Worm (Caenorhabditis elegans) whole organism, mixed stage, embryonic: ENCODE measurements around the gene trpp-9.

Experiments
- M03D4.4 ChIP-seq: sonication (generic microtip); optimal IDR thresholded peaks from 2 replicates; lab custom pipeline; 2017; ENCODE audit warnings: mild to moderate bottlenecking, missing genetic modification characterization, missing compliant biosample characterization
- bed-3 ChIP-seq: fragments of 200-800 bp; sonication (Bioruptor generic); optimal IDR thresholded peaks from 3 replicates; lab custom pipeline; 2018; ENCODE audit warnings: mild to moderate bottlenecking, missing genetic modification characterization, moderate library complexity, missing compliant biosample characterization
- blmp-1 ChIP-seq: fragments of 150-350 bp; optimal IDR thresholded peaks from 2 replicates; lab custom pipeline; 2014; ENCODE audit warnings: missing biosample characterization, missing genetic modification characterization
- ceh-39 ChIP-seq: fragments of 150-350 bp; optimal IDR thresholded peaks from 2 replicates; lab custom pipeline; 2014; ENCODE audit warnings: missing biosample characterization, missing genetic modification characterization
- ceh-43 ChIP-seq: fragments of 200-800 bp; sonication (Bioruptor generic); optimal IDR thresholded peaks from 2 replicates; lab custom pipeline; 2018; ENCODE audit warnings: mild to moderate bottlenecking, missing genetic modification characterization, moderate library complexity, missing compliant biosample characterization
- ceh-83 ChIP-seq: fragments of 200-800 bp; sonication (Bioruptor generic); optimal IDR thresholded peaks from 2 replicates; lab custom pipeline; 2018; ENCODE audit warnings: mild to moderate bottlenecking, missing genetic modification characterization, missing compliant biosample characterization
- ces-1 ChIP-seq: fragments of 150-350 bp; optimal IDR thresholded peaks from 2 replicates; lab custom pipeline; 2014; ENCODE audit warnings: missing biosample characterization, missing genetic modification reagents, missing genetic modification characterization
- cnd-1 ChIP-seq: fragments of 200-800 bp; sonication (Bioruptor generic); optimal IDR thresholded peaks from 2 replicates; lab custom pipeline; 2018; ENCODE audit warnings: mild to moderate bottlenecking, missing genetic modification characterization, missing compliant biosample characterization
- drap-1 ChIP-seq: fragments of 200-800 bp; sonication (Bioruptor generic); optimal IDR thresholded peaks from 3 replicates; lab custom pipeline; 2018; ENCODE audit warnings: mild to moderate bottlenecking, missing genetic modification characterization, missing compliant biosample characterization
- elt-1 ChIP-seq: sonication (generic microtip); optimal IDR thresholded peaks from 2 replicates; lab custom pipeline; 2017; ENCODE audit warnings: missing genetic modification characterization, mild to moderate bottlenecking, missing compliant biosample characterization, antibody characterized with exemption, moderate library complexity, borderline replicate concordance; ENCODE audit not compliant: insufficient read depth
- elt-3 ChIP-seq: fragments of 150-350 bp; optimal IDR thresholded peaks from 2 replicates; lab custom pipeline; 2014; ENCODE audit warnings: missing biosample characterization, missing genetic modification characterization
- flh-1 ChIP-seq: fragments of 200-800 bp; sonication (Bioruptor generic); optimal IDR thresholded peaks from 2 replicates; lab custom pipeline; 2018; ENCODE audit warnings: mild to moderate bottlenecking, missing genetic modification characterization, moderate library complexity, missing compliant biosample characterization
- ham-2 ChIP-seq: fragments of 200-800 bp; sonication (Bioruptor generic); optimal IDR thresholded peaks from 2 replicates; lab custom pipeline; 2018; ENCODE audit warnings: mild to moderate bottlenecking, missing genetic modification characterization, missing compliant biosample characterization
- hlh-1 ChIP-seq: fragments of 150-350 bp; optimal IDR thresholded peaks from 2 replicates; lab custom pipeline; 2014; ENCODE audit warnings: missing biosample characterization, missing genetic modification reagents, missing genetic modification characterization
- lin-13 ChIP-seq: fragments of 150-350 bp; optimal IDR thresholded peaks from 2 replicates; lab custom pipeline; 2014; ENCODE audit warnings: missing biosample characterization, missing genetic modification characterization
- lsy-2 ChIP-seq: fragments of 150-350 bp; optimal IDR thresholded peaks from 2 replicates; lab custom pipeline; 2014; ENCODE audit warnings: missing biosample characterization, missing genetic modification characterization
- mab-5 ChIP-seq: fragments of 150-350 bp; optimal IDR thresholded peaks from 2 replicates; lab custom pipeline; 2014; ENCODE audit warnings: missing biosample characterization, missing genetic modification characterization
- nhr-12 ChIP-seq: fragments of 150-350 bp; optimal IDR thresholded peaks from 2 replicates; lab custom pipeline; 2014; ENCODE audit warnings: missing biosample characterization, missing genetic modification characterization
- nhr-2 ChIP-seq: fragments of 150-350 bp; optimal IDR thresholded peaks from 2 replicates; lab custom pipeline; 2014; ENCODE audit warnings: missing biosample characterization, missing genetic modification characterization
- nhr-237 ChIP-seq: fragments of 150-350 bp; optimal IDR thresholded peaks from 2 replicates; lab custom pipeline; 2014; ENCODE audit warnings: missing biosample characterization, missing genetic modification characterization
- nhr-76 ChIP-seq: sonication (generic microtip); optimal IDR thresholded peaks from 2 replicates; lab custom pipeline; 2017; ENCODE audit warnings: missing biosample characterization, missing genetic modification characterization
- pha-4 ChIP-seq: fragments of 150-350 bp; optimal IDR thresholded peaks from 2 replicates; lab custom pipeline; 2018; ENCODE audit warnings: missing biosample characterization, missing genetic modification reagents, missing genetic modification characterization
- sem-2 ChIP-seq: fragments of 200-800 bp; sonication (Bioruptor generic); optimal IDR thresholded peaks from 2 replicates; lab custom pipeline; 2018; ENCODE audit warnings: mild to moderate bottlenecking, missing genetic modification characterization, missing compliant biosample characterization
- sptf-1 ChIP-seq: sonication (generic microtip); optimal IDR thresholded peaks from 2 replicates; lab custom pipeline; 2017; ENCODE audit warnings: mild to moderate bottlenecking, missing genetic modification characterization, moderate library complexity, missing compliant biosample characterization
- unc-120 ChIP-seq: sonication (generic microtip); optimal IDR thresholded peaks from 2 replicates; lab custom pipeline; 2017; ENCODE audit warnings: missing genetic modification characterization, missing compliant biosample characterization; ENCODE audit not compliant: poor library complexity, severe bottlenecking
- unc-62 ChIP-seq: fragments of 150-350 bp; optimal IDR thresholded peaks from 2 replicates; lab custom pipeline; 2014; ENCODE audit warnings: missing biosample characterization, missing genetic modification reagents, missing genetic modification characterization
- zip-8 ChIP-seq: fragments of 150-350 bp; optimal IDR thresholded peaks from 2 replicates; lab custom pipeline; 2014; ENCODE audit warnings: missing biosample characterization, missing genetic modification characterization
- ztf-11 ChIP-seq: fragments of 150-350 bp; optimal IDR thresholded peaks from 2 replicates; lab custom pipeline; 2014; ENCODE audit warnings: missing biosample characterization, missing genetic modification characterization

trpp-9 gene

ce11 chrX:11572205-11572604 is 8.5 kb downstream of the trpp-9 start, which contains the start of gene frm-3:
frm-3 (plus strand) TSS chrX:11572505.
- TF ChIP-seq nhr-12 = no peak
- no peak for TF ChIP-seq unc-120 (tag; lab: Kevin White, UChicago)
- no peak for TF ChIP-seq nhr-76
- TF ChIP-seq drap-1 (GFP tag; lab: Kevin White, UChicago) = no peak
- no peak for TF ChIP-seq pha-4
- TF ChIP-seq sptf-1 (tag; lab: Kevin White, UChicago) = no peak
- no peak for TF ChIP-seq ceh-83 (GFP tag; lab: Kevin White, UChicago)
- TF ChIP-seq ztf-11 = no peak
- TF ChIP-seq nhr-237 (tag; lab: Kevin White, UChicago) = no peak
- no peak for TF ChIP-seq unc-62 (GFP tag; lab: Kevin White, UChicago)
- TF ChIP-seq ceh-39 (tag; lab: Kevin White, UChicago) = no peak
- no peak for TF ChIP-seq nhr-2 (tag; lab: Kevin White, UChicago)
- no peak for TF ChIP-seq lin-13 (tag; lab: Kevin White, UChicago)
- TF ChIP-seq zip-8 = no peak

ce11 chrX:11574167-11574566 is 10.4 kb downstream of the trpp-9 start:
- TF ChIP-seq ces-1 (GFP tag; lab: Kevin White, UChicago) (no peak), unc-120 (tag; lab: Kevin White, UChicago) (peak; percentile 37), ham-2 (GFP tag; lab: Kevin White, UChicago) (no peak)

ce11 chrX:11576429-11577088 is 12.8 kb downstream of the trpp-9 start:
- TF ChIP-seq flh-1 (GFP tag; lab: Kevin White, UChicago) (no peak), hlh-1 (tag; lab: Kevin White, UChicago) (peak; percentile 53), drap-1 (GFP tag; lab: Kevin White, UChicago) (peak; percentile 7), unc-120 (tag; lab: Kevin White, UChicago) (peak; percentile 55), unc-62 (GFP tag; lab: Kevin White, UChicago) (peak; percentile 79)

- TF ChIP-seq ztf-11 (no peak), flh-1 (GFP tag; lab: Kevin White, UChicago) (no peak), zip-8 (no peak), nhr-2 (tag; lab: Kevin White, UChicago) (no peak), elt-3 (no peak), cnd-1 (tag; lab: Kevin White, UChicago) (no peak), nhr-12 (no peak), M03D4.4 (tag; lab: Kevin White, UChicago) (no peak), ceh-43 (GFP tag; lab: Kevin White, UChicago) (no peak), ceh-39 (tag; lab: Kevin White, UChicago) (no peak), sem-2 (GFP tag; lab: Kevin White, UChicago) (no peak)
These were observed 21.7 kb downstream of the trpp-9 start, which contains the start of gene abts-2 for ce11 chrX:11585375-11585774. abts-2 (plus strand) TSS chrX:11585675.

ce11 chrX:11585894-11586293 is 22.2 kb downstream of the trpp-9 start:
- no peak for TF ChIP-seq lsy-2 (tag; lab: Kevin White, UChicago)
- no peak for TF ChIP-seq pha-4
- TF ChIP-seq mab-5 (tag; lab: Kevin White, UChicago) = no peak
- TF ChIP-seq blmp-1 (tag; lab: Kevin White, UChicago) = no peak
- TF ChIP-seq nhr-237 (tag; lab: Kevin White, UChicago) = no peak
- no peak for TF ChIP-seq bed-3
- TF ChIP-seq zip-8 = no peak
- TF ChIP-seq sem-2 (GFP tag; lab: Kevin White, UChicago) = no peak
- no peak for TF ChIP-seq elt-1 (tag; lab: Kevin White, UChicago)
- no peak for TF ChIP-seq ham-2 (GFP tag; lab: Kevin White, UChicago)
- no peak for TF ChIP-seq lin-13 (tag; lab: Kevin White, UChicago)
- TF ChIP-seq unc-62 (GFP tag; lab: Kevin White, UChicago) = no peak
- no peak for TF ChIP-seq nhr-2 (tag; lab: Kevin White, UChicago)
- TF ChIP-seq hlh-1 (tag; lab: Kevin White, UChicago) = no peak
- TF ChIP-seq ceh-39 (tag; lab: Kevin White, UChicago) = no peak
- TF ChIP-seq, all 35 proteins: peak for 0
